Worm (Caenorhabditis elegans) whole organism, L4 larva: Measurements from ENCODE around the gene C16B8.2.

Experiments used
- Y75B8A.6 ChIP-seq: fragments of 200-800 bp; sonication (Bioruptor generic); IDR thresholded peaks from 2 replicates; pipeline ENCODE4 v1.3.6; 2022; ENCODE audit warnings: missing genetic modification reagents, missing genetic modification characterization, missing compliant biosample characterization
- aha-1 ChIP-seq: fragments of 150-350 bp; peaks from one replicate; lab custom pipeline; 2014; ENCODE audit warnings: missing biosample characterization, missing genetic modification characterization
- aly-2 ChIP-seq: sonication (generic microtip); optimal IDR thresholded peaks from 2 replicates; lab custom pipeline; 2018; ENCODE audit warnings: missing biosample characterization, missing genetic modification characterization
- ceh-82 ChIP-seq: sonication (generic microtip); optimal IDR thresholded peaks from 2 replicates; lab custom pipeline; 2017; ENCODE audit warnings: missing biosample characterization, missing genetic modification characterization
- hlh-30 ChIP-seq: sonication (generic microtip); optimal IDR thresholded peaks from 2 replicates; lab custom pipeline; 2017; ENCODE audit warnings: antibody characterized with exemption, mild to moderate bottlenecking, missing genetic modification characterization, missing compliant biosample characterization; ENCODE audit not compliant: insufficient read depth
- jun-1 ChIP-seq: fragments of 150-350 bp; optimal IDR thresholded peaks from 2 replicates; lab custom pipeline; 2014; ENCODE audit warnings: missing biosample characterization, missing genetic modification reagents, missing genetic modification characterization
- lin-13 ChIP-seq: fragments of 150-350 bp; optimal IDR thresholded peaks from 2 replicates; lab custom pipeline; 2014; ENCODE audit warnings: missing biosample characterization, missing genetic modification reagents, missing genetic modification characterization
- madf-9 ChIP-seq: fragments of 200-800 bp; sonication (Bioruptor generic); conservative IDR thresholded peaks from 2 replicates; pipeline ENCODE4 v1.3.6; 2022; ENCODE audit warnings: missing genetic modification reagents, missing genetic modification characterization, missing compliant biosample characterization
- nhr-237 ChIP-seq: sonication (generic microtip); optimal IDR thresholded peaks from 2 replicates; lab custom pipeline; 2017; ENCODE audit warnings: missing biosample characterization, missing genetic modification characterization
- nhr-25 ChIP-seq: sonication (generic microtip); optimal IDR thresholded peaks from 2 replicates; lab custom pipeline; 2017; ENCODE audit warnings: missing genetic modification characterization, mild to moderate bottlenecking, missing compliant biosample characterization, antibody characterized with exemption, moderate library complexity, borderline replicate concordance; ENCODE audit not compliant: insufficient read depth
- pqm-1 ChIP-seq: sonication (generic microtip); optimal IDR thresholded peaks from 2 replicates; lab custom pipeline; 2017; ENCODE audit warnings: missing biosample characterization, missing genetic modification characterization
- zag-1 ChIP-seq: fragments of 150-350 bp; optimal IDR thresholded peaks from 2 replicates; lab custom pipeline; 2014; ENCODE audit warnings: missing biosample characterization, missing genetic modification characterization

DNA sequence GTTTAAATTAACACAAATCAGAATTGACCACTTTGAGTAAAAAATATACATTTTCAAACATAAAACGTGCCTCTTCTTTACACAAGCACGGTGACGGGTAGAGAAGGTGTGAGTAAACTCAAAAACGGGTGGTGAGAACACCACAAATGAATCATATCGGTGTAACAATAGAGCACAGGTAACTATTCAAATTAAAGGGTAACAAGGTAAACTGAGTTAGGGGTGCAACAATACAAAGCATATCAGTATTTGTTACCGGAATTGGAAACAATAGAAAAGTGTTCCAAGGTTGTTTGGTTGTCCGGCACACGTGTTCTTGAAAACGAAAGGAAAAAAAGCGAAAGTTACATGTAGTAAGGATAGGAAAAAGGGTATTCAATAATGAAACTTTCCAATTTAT lies 16.1 kb upstream of the C16B8.2 start:
- TF ChIP-seq ceh-82 (tag; lab: Kevin White, UChicago), result no peak
- no peak for TF ChIP-seq lin-13
- no peak for TF ChIP-seq aly-2 (tag; lab: Kevin White, UChicago)
- TF ChIP-seq nhr-237, result no peak
- TF ChIP-seq zag-1 (tag; lab: Kevin White, UChicago), result no peak
- TF ChIP-seq pqm-1 (tag; lab: Kevin White, UChicago), result no peak
- no peak for TF ChIP-seq Y75B8A.6 (GFP tag; lab: Robert Waterston, UW)
- no peak for TF ChIP-seq nhr-25
- TF ChIP-seq hlh-30 (tag; lab: Kevin White, UChicago), result no peak
- no peak for TF ChIP-seq aha-1
- no peak for TF ChIP-seq jun-1 (tag; lab: Kevin White, UChicago)
- no peak for TF ChIP-seq madf-9
